Worm (Caenorhabditis elegans): Measurements from ENCODE around the gene srz-62.

The srz-62 gene

ce11 chrIV:3856190-3856589 is 44.1 kb upstream of the srz-62 start:
- no peak for TF ChIP-seq xbp-1 (tag; optimal IDR thresholded peaks at IDR 0.05)
- TF ChIP-seq zag-1 (tag; optimal IDR thresholded peaks at IDR 0.05), result no peak
- no peak for TF ChIP-seq lsy-2 (tag; optimal IDR thresholded peaks at IDR 0.05)
- no peak for TF ChIP-seq lin-35 (GFP tag; optimal IDR thresholded peaks at IDR 0.05)
- TF ChIP-seq snpc-4 (tag; optimal IDR thresholded peaks at IDR 0.05), result no peak
- no peak for TF ChIP-seq dpl-1 (GFP tag; optimal IDR thresholded peaks at IDR 0.05)
- TF ChIP-seq unc-130 (tag; optimal IDR thresholded peaks at IDR 0.05), result no peak
- no peak for TF ChIP-seq ztf-11 (tag; optimal IDR thresholded peaks at IDR 0.05)
- TF ChIP-seq alr-1 (tag; optimal IDR thresholded peaks at IDR 0.05; ENCODE audit: borderline replicate concordance), result no peak
- TF ChIP-seq rnt-1 (tag; optimal IDR thresholded peaks at IDR 0.05), result no peak
- no peak for TF ChIP-seq pag-3 (tag; optimal IDR thresholded peaks at IDR 0.05; ENCODE audit: borderline replicate concordance, insufficient read depth)
- no peak for TF ChIP-seq C34B4.2 (tag; optimal IDR thresholded peaks at IDR 0.05)
- TF ChIP-seq egl-27 (tag; optimal IDR thresholded peaks at IDR 0.05), result no peak
- TF ChIP-seq aha-1 (tag; optimal IDR thresholded peaks at IDR 0.05), result no peak

DNA sequence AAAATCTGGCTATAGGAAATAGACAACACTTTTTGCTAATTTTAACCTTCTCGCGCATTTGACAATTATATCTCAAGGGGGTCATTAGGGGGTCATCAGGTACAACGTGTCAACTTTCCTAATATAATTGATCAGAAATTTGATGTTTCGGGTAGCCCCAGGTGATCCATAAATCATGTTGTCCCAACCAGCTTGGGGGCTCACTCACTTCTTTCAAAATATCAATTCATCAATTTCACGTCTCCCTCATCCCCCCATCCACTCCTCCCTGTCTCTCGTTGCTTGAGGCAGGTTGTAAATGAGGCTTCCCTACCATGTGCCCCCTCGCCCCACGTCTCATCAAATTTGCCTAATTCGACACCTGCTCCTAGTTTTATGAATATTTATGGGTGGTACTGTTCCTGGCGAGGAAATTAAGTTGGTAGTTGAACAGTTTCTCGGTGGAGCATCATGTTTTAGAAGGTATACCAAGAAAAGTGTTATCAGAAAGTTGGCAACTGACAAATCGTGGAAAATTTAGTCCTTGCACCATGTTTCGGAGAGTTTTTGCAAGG is 42.2 kb upstream of the srz-62 start:
- TF ChIP-seq hpl-2 (GFP tag; optimal IDR thresholded peaks at IDR 0.05) (no peak), nhr-12 (tag; optimal IDR thresholded peaks at IDR 0.05) (no peak), tbx-2 (tag; optimal IDR thresholded peaks at IDR 0.05) (peak; percentile 41), ceh-88 (GFP tag; IDR thresholded peaks at IDR 0.05) (no peak), lin-14 (GFP tag; optimal IDR thresholded peaks at IDR 0.05) (peak; percentile 2), ztf-11 (tag; optimal IDR thresholded peaks at IDR 0.05) (peak in 1 of 2 experiments; percentile 23), skn-1 (tag; optimal IDR thresholded peaks at IDR 0.05) (no peak), mef-2 (tag; optimal IDR thresholded peaks at IDR 0.05) (no peak), hlh-17 (GFP tag; optimal IDR thresholded peaks at IDR 0.05; ENCODE audit: borderline replicate concordance) (no peak), alr-1 (tag; optimal IDR thresholded peaks at IDR 0.05; ENCODE audit: borderline replicate concordance) (no peak), unc-30 (tag; optimal IDR thresholded peaks at IDR 0.05) (no peak)

ce11 chrIV:3859552-3859951 is 40.8 kb upstream of the srz-62 start:
- TF ChIP-seq egl-27 (tag; optimal IDR thresholded peaks at IDR 0.05), result no peak
- no peak for TF ChIP-seq efl-1 (optimal IDR thresholded peaks at IDR 0.05)
- TF ChIP-seq efl-1 (GFP tag; optimal IDR thresholded peaks at IDR 0.05 in 1 of 2), result peak in 1 of 2 experiments; percentile 75

DNA sequence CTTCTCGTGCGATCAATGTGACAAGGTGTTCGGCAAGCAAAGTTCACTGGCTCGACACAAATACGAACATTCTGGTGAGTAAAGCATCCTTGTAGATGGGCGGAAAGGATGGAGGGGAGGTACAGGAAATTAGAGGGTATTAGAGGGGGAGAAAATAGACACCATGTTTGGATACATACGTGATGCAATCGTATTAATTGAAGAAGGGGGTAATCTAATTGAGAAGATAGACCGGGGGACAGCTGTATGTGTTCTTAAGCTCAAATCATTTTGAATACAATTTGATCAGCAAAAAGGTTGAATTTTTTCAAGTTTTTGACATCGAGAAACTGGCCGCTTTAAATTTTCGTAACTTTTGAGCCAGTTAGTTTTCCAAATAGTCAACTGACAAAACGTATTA is 39.9 kb upstream of the srz-62 start:
- TF ChIP-seq grh-1 (GFP tag; IDR thresholded peaks at IDR 0.05) (no peak), nhr-85 (tag) (no peak), snu-23 (GFP tag; optimal IDR thresholded peaks at IDR 0.05) (no peak)

DNA sequence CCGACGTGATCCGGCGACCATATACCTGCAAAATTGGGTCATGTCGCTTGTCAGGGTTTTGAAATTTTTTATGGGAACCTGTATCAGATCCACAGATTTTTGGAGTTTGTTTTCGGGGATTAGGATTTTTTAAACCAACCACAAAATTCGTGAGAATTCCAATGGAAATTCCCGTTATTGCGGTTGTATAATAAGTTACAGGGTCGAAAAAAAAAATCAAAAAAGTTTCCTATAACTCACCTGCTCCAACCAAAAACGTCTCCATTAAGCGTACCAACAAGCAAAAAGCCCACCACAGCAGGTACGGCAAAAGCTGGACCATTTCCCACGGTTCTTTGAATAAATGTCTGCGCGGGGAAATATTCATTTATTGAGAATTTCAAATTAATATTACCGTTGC is 37.4 kb upstream of the srz-62 start:
- no peak for TF ChIP-seq ztf-4 (tag; optimal IDR thresholded peaks at IDR 0.05)
- no peak for TF ChIP-seq grh-1 (GFP tag; IDR thresholded peaks at IDR 0.05)
- TF ChIP-seq efl-1 (optimal IDR thresholded peaks at IDR 0.05), result no peak
- TF ChIP-seq efl-1 (GFP tag; optimal IDR thresholded peaks at IDR 0.05 in 1 of 2), result peak in 1 of 2 experiments; percentile 50
- TF ChIP-seq egl-13 (tag; optimal IDR thresholded peaks at IDR 0.05), result no peak
- no peak for TF ChIP-seq jun-1 (tag; optimal IDR thresholded peaks at IDR 0.05)

DNA sequence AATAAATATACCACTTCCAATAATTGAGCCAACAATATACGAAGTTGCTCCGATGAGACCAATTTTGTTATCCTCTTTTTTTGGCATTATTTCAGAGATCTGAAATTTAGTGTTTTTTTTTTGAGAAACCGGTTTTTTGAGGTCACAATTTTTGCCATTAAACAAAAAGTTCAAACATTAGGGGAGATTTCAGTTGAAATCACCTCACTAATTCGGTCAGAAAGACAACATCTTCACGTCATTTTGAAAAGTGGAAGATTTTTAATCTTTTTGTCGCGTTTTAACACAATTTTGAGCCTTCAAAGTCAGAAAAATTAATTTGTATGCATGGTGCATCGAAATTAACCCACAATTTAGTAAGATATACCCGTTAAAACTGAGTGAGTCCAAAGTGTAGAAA is 35.4 kb upstream of the srz-62 start, which contains the start of gene aat-8:
TSS of gene aat-8 (minus strand) at position 101 of the 400 bp plus-strand sequence.
- no peak for TF ChIP-seq elt-3 (tag; optimal IDR thresholded peaks at IDR 0.05)
- TF ChIP-seq nhr-85 (tag), result peak; percentile 12

Data from whole organism, L1 larva.